Fruit fly (Drosophila melanogaster) whole organism, pupa: ENCODE measurements around the gene CG43447.

Source experiments
- CG10348 ChIP-seq: fragments of 200-800 bp; sonication (Bioruptor generic); IDR thresholded peaks from 2 replicates; pipeline ENCODE4 v1.3.6; 2022; ENCODE audit warnings: missing biosample characterization, missing genetic modification characterization
- CG12605 ChIP-seq: fragments of 200-800 bp; sonication (Bioruptor generic); IDR thresholded peaks from 2 replicates; pipeline ENCODE4 v1.3.6; 2022; ENCODE audit warnings: missing biosample characterization, missing genetic modification characterization
- CG13204 ChIP-seq: fragments of 200-800 bp; sonication (Bioruptor generic); optimal IDR thresholded peaks from 2 replicates; lab custom pipeline; 2018; ENCODE audit warnings: missing biosample characterization, mild to moderate bottlenecking, missing genetic modification characterization, moderate library complexity
- CG14655 ChIP-seq: fragments of 200-800 bp; sonication (Bioruptor generic); optimal IDR thresholded peaks from 3 replicates; lab custom pipeline; 2017; ENCODE audit warnings: mild to moderate bottlenecking, missing biosample characterization, missing genetic modification reagents, missing genetic modification characterization
- CG15710 ChIP-seq: fragments of 200-800 bp; sonication (Bioruptor generic); optimal IDR thresholded peaks from 2 replicates; lab custom pipeline; 2018; ENCODE audit warnings: missing biosample characterization, mild to moderate bottlenecking, missing genetic modification characterization, moderate library complexity
- CG17806 ChIP-seq: fragments of 200-800 bp; sonication (Bioruptor generic); optimal IDR thresholded peaks from 2 replicates; lab custom pipeline; 2018; ENCODE audit warnings: missing biosample characterization, mild to moderate bottlenecking, missing genetic modification characterization, moderate library complexity
- CG32121 ChIP-seq: fragments of 200-800 bp; sonication (Bioruptor generic); IDR thresholded peaks from 2 replicates; pipeline ENCODE4 v1.3.6; 2022; ENCODE audit warnings: missing biosample characterization, missing genetic modification characterization
- CG34367 ChIP-seq: fragments of 200-800 bp; sonication (Bioruptor generic); optimal IDR thresholded peaks from 2 replicates; lab custom pipeline; 2018; ENCODE audit warnings: missing biosample characterization, mild to moderate bottlenecking, missing genetic modification characterization
- CG4496 ChIP-seq: fragments of 200-800 bp; sonication (Bioruptor generic); IDR thresholded peaks from 3 replicates; pipeline ENCODE4 v1.3.6; 2022; ENCODE audit warnings: missing biosample characterization, missing genetic modification characterization
- CG8159 ChIP-seq: fragments of 200-800 bp; sonication (Bioruptor generic); optimal IDR thresholded peaks from 3 replicates; lab custom pipeline; 2018; ENCODE audit warnings: missing biosample characterization, mild to moderate bottlenecking, missing genetic modification characterization, moderate library complexity
- CG8301 ChIP-seq: fragments of 200-800 bp; sonication (Bioruptor generic); optimal IDR thresholded peaks from 2 replicates; lab custom pipeline; 2018; ENCODE audit warnings: missing biosample characterization, mild to moderate bottlenecking, missing genetic modification characterization
- CG9948 ChIP-seq: fragments of 200-800 bp; sonication (Bioruptor generic); optimal IDR thresholded peaks from 2 replicates; lab custom pipeline; 2018; ENCODE audit warnings: missing biosample characterization, mild to moderate bottlenecking, missing genetic modification characterization, moderate library complexity
- D1 ChIP-seq: fragments of 200-800 bp; sonication (Bioruptor generic); optimal IDR thresholded peaks from 2 replicates; lab custom pipeline; 2018; ENCODE audit warnings: missing biosample characterization, mild to moderate bottlenecking, missing genetic modification characterization, moderate library complexity
- EcR ChIP-seq: fragments of 200-800 bp; sonication (Bioruptor generic); optimal IDR thresholded peaks from 3 replicates; lab custom pipeline; 2019; ENCODE audit warnings: missing biosample characterization, missing genetic modification characterization, mild to moderate bottlenecking, moderate library complexity, missing genetic modification reagents
- Ets98B ChIP-seq: fragments of 200-800 bp; sonication (Bioruptor generic); IDR thresholded peaks from 2 replicates; pipeline ENCODE4 v1.3.6; 2022; ENCODE audit warnings: missing biosample characterization, missing genetic modification characterization
- Pif1A ChIP-seq: fragments of 200-800 bp; sonication (Bioruptor generic); optimal IDR thresholded peaks from 3 replicates; lab custom pipeline; 2016; ENCODE audit warnings: missing biosample characterization, missing genetic modification characterization
- Pif1B ChIP-seq: fragments of 200-800 bp; sonication (Bioruptor generic); optimal IDR thresholded peaks from 3 replicates; lab custom pipeline; 2016; ENCODE audit warnings: missing biosample characterization, missing genetic modification characterization
- Snoo ChIP-seq: fragments of 200-800 bp; sonication (Bioruptor generic); optimal IDR thresholded peaks from 3 replicates; lab custom pipeline; 2017; ENCODE audit warnings: missing biosample characterization, mild to moderate bottlenecking, missing genetic modification characterization, inconsistent platforms
- fd96Ca ChIP-seq: fragments of 200-800 bp; sonication (Bioruptor generic); IDR thresholded peaks from 3 replicates; pipeline ENCODE4 v1.3.6; 2022; ENCODE audit warnings: missing biosample characterization, missing genetic modification characterization
- gl ChIP-seq: fragments of 200-800 bp; sonication (Bioruptor generic); optimal IDR thresholded peaks from 2 replicates; lab custom pipeline; 2018; ENCODE audit warnings: missing biosample characterization, mild to moderate bottlenecking, missing genetic modification characterization
- rn ChIP-seq: fragments of 200-800 bp; sonication (Bioruptor generic); IDR thresholded peaks from 2 replicates; pipeline ENCODE4 v1.3.6; 2022; ENCODE audit warnings: missing biosample characterization, missing genetic modification characterization

Gene CG43447

DNA sequence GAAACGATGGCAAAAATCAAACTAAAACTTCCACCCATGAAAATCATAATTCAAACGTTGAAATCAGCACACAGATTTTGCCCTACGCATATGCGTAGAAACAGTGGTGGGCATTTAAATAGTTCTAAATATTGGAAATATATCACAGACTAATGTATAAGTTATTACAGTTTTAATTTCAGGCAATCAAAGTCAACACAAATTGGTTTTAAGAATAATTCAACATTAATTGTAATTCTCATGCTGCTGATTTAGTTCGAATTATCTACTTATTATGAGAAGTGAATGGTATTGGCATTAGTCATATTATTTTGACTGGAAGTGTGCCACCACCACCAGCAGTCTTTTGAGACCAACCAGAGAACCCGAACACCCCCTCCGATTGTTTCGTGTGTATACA is 13.4 kb upstream of the CG43447 start:
- TF ChIP-seq CG8301 (tag; lab: Kevin White, UChicago) (no peak), Pif1A (GFP tag; lab: Kevin White, UChicago) (no peak), fd96Ca (GFP tag; lab: Robert Waterston, UW) (no peak), Pif1B (no peak), CG9948 (tag; lab: Kevin White, UChicago) (no peak), CG13204 (no peak), CG12605 (GFP tag; lab: Robert Waterston, UW) (no peak), rn (no peak), CG4496 (GFP tag; lab: Robert Waterston, UW) (no peak), Ets98B (GFP tag; lab: Robert Waterston, UW) (no peak)
- TF ChIP-seq, all 21 proteins: peak for 0

DNA sequence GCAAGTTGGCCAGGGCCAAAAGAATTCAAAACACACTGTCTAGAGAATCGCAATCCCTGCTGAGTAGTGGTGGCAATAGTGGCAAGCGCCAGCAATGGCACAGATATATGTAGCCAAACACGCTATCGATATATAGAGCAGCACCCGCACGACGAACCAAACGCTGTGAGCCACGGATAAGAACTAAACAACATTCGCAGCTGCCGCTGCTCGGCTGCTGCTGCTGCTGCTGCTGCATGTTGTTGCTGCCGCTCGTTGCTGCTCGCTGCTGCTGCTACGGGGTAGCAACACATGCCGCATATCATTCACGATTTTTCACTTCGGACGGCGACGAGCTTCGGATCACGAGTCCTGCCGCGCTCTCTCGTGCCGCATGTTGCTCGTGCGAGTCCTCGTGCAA is 2.8 kb upstream of the CG43447 start, which contains the start of gene side:
side (minus strand) TSS at position 175 of the 400 bp plus-strand sequence.
- 0 out of 2 replicates have a peak, but pooled peaks have one; percentile 13 for TF ChIP-seq CG32121
- no peak for TF ChIP-seq Pif1B

DNA sequence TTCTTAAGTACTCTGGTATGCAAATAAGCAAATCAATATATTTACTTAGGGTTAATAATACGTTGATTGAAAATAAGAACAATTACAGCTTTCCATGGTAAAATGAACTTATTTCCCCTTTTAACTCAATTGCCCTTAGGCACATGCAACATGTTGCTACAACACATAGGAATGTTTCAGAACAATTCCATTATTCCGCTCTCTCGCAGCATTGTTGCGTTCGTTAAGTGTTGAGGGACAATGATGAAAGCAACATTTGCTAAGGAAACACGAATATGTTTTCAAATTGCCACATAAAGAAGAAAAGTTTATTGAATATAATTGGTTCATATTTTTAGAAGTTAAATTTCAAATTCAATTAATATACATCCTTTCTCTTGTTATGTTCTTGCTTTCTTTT is 1.7 kb upstream of the CG43447 start:
- no peak for TF ChIP-seq CG32121
- no peak for TF ChIP-seq Pif1B
- TF ChIP-seq CG14655: no peak
- no peak for TF ChIP-seq gl (tag; lab: Kevin White, UChicago)
- no peak for TF ChIP-seq Ets98B (GFP tag; lab: Robert Waterston, UW)
- TF ChIP-seq CG9948 (tag; lab: Kevin White, UChicago): no peak
- no peak for TF ChIP-seq CG8159 (tag; lab: Kevin White, UChicago)

DNA sequence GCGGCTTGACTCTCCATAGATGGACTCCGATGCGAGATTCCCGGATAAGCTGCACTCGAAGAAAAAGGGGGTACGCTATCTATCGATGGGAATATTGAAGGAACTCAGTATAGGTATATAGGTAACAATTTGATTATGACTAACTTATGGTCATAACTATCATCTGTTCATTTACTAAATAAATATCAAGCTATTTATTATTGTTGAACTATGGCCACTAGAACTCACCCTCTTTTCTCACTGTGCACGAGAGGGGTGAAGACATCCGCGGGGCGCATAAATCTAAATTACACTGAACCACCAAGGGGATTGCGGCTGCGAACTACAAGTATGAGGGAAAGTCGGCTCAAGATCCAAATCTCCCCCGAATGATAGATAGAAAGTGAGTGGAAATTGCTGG is 516 bp downstream of the CG43447 start, which contains the start of gene CG44290:
CG44290 (minus strand) TSS at position 317 of the 400 bp plus-strand sequence.
- TF ChIP-seq CG4496 (GFP tag; lab: Robert Waterston, UW) (no peak), CG12605 (GFP tag; lab: Robert Waterston, UW) (no peak), CG15710 (tag; lab: Kevin White, UChicago) (no peak), CG13204 (no peak), CG14655 (no peak), fd96Ca (GFP tag; lab: Robert Waterston, UW) (no peak), CG32121 (no peak), CG17806 (no peak), Pif1A (GFP tag; lab: Kevin White, UChicago) (no peak)

DNA sequence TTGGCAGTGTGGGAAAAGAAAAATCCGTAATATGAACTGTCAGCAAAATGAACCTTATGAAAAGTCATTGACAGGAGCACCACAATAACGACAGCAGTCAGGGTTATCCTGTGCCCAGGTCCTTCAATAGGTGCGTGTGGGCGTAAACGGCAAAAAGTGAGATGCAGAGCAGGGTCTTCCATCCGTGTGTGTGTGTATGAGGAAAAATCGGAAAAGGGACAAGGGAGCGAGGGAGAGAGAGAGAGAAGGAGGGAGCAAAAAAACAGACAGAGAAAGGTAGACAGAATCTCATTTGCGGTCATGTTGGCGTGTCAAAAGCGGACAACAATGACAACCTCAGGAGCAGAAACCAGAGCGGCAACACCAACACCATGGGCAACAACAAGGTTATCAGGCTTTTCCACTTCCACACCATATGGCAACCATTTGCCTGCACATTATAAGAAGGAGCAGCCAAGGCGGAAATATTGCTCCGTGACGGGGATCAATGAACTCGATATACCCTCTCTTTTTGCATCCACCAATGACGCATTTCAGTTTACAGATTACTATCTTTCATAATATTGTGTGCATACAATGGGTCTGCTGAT is 1.2 kb downstream of the CG43447 start:
- no peak for TF ChIP-seq CG13204
- TF ChIP-seq CG15710 (tag; lab: Kevin White, UChicago): no peak
- no peak for TF ChIP-seq CG12605 (GFP tag; lab: Robert Waterston, UW)
- TF ChIP-seq CG17806: no peak

DNA sequence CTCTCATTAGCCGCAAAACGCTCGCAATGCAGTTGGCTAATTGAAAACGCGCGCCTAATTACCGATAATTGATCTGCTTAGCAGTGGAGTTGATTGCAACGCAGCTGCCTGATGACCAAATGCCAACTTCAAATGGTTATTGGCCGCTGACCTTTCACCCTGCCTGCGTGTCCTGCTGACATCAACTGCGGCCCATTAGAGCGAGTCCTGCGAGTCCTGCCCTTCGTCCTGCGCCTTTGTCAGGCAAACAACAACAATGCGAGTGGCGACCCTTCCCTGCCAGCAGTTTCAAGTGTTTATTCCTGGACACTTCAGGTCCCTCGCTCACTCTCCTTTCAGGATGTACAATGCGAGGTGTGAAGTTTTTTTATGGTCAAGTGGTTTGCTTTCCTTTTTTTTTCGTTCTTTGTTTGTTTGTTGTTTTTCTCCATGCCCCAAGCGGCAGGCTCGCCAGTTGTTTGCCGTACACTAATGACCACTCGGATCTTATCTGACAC is 2.4 kb downstream of the CG43447 start:
- TF ChIP-seq CG8301 (tag; lab: Kevin White, UChicago): no peak
- no peak for TF ChIP-seq EcR (GFP tag; lab: Kevin White, UChicago)
- no peak for TF ChIP-seq CG10348 (GFP tag; lab: Robert Waterston, UW)
- no peak for TF ChIP-seq CG12605 (GFP tag; lab: Robert Waterston, UW)

DNA sequence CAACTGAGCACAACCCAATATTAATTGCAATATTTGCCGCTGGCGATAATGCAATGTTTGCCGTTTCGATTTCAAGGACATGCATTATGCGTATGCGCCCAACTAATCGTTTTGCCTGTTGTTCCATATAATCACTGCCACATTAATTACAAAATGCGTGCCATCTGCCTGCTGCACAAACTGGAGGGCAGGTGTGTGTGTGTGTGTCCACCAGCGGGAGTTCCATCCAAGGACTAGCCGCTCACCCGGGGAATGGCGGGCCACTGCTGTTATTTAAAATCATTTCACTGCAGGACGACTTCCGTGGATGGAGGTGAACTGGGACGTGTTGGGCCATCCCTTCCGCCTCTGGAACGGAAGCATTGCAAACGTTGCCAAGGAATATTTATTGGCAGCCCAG is 5.2 kb downstream of the CG43447 start:
- no peak for TF ChIP-seq CG32121

DNA sequence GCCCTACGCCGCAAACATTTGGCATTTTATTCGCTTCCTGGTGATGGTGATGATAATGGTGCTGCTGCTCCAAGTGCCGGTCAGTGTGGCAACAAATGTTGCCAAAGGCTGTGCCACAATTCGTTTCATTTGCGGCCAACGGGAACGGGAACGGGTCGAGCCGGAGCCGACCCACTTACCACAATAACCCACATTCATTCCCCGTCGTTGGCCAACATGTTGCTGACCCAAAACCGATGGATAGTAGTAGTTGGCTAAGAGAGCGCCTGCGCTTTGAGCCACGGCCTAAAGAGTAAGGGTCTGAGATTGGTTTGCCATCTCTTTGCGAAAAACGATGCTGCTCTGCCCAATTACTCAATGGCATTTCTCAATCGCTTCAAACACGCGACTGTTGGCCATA is 22.8 kb downstream of the CG43447 start:
- TF ChIP-seq CG4496 (GFP tag; lab: Robert Waterston, UW): no peak
- TF ChIP-seq CG14655: no peak
- no peak for TF ChIP-seq CG10348 (GFP tag; lab: Robert Waterston, UW)
- no peak for TF ChIP-seq CG9948 (tag; lab: Kevin White, UChicago)
- no peak for TF ChIP-seq Ets98B (GFP tag; lab: Robert Waterston, UW)

DNA sequence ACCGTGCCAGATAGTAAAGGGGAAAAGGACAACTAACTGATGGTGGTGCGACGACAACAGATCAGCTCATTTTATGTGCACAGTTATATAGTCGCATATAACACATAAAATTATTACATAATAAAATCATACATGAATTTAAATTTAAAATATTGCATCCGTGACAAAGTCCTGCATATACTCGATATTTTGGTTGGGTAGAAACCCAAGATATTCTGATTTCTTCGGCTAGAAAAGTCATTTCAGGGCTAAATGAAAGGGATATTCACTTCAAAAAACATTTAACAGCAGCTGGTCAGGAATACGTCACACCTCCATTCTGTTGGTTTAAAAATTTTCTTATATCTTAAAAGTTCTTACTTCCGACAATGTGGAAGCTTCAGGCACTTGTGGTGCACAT is 23.8 kb downstream of the CG43447 start, which contains the start of gene CG13978:
CG13978 (plus strand) TSS at position 301 of the 400 bp plus-strand sequence.
- TF ChIP-seq D1 (tag; lab: Kevin White, UChicago): no peak
- TF ChIP-seq CG10348 (GFP tag; lab: Robert Waterston, UW): no peak
- TF ChIP-seq CG13204: no peak
- no peak for TF ChIP-seq CG15710 (tag; lab: Kevin White, UChicago)
- no peak for TF ChIP-seq Ets98B (GFP tag; lab: Robert Waterston, UW)
- no peak for TF ChIP-seq CG12605 (GFP tag; lab: Robert Waterston, UW)
- TF ChIP-seq Pif1A (GFP tag; lab: Kevin White, UChicago): no peak
- TF ChIP-seq CG32121: no peak
- TF ChIP-seq CG9948 (tag; lab: Kevin White, UChicago): no peak
- no peak for TF ChIP-seq CG4496 (GFP tag; lab: Robert Waterston, UW)
- TF ChIP-seq CG14655: no peak
- no peak for TF ChIP-seq CG34367 (tag; lab: Kevin White, UChicago)
- no peak for TF ChIP-seq Snoo (tag; lab: Kevin White, UChicago)
- no peak for TF ChIP-seq EcR (GFP tag; lab: Kevin White, UChicago)
- TF ChIP-seq gl (tag; lab: Kevin White, UChicago): no peak
